1 fruit fly cellular context compared by ENCODE assay signal in the genomic region with DNA sequence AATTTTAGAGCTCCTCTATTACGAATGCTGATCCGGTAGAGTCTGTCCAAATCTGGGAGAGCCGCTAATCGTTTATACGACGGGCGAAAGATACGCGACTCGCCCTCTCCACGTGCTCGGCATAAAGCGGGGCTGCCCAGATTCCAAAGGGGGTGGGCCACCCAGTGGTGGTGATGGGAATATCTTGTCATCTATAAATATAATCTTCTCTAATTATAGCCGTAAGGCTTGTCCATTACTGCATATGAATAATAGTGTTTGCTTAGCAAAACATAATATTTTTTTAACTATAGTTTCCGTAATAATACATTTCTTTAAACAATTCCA.
A peak's percentile ranks its signal among the peaks of the same experiment; 100 is the strongest.
TF ChIP-seq lines count a peak whose summit lies in the region.

No protein-coding gene starts in this region.

TF ChIP-seq in whole organism, embryonic, 481 proteins besides CTCF, POLR2A, EP300 and RAD21 (continued from another document):
- no peak for TF ChIP-seq CG16779 (GFP tag; IDR thresholded peaks at IDR 0.05; lab: Robert Waterston, UW)
- no peak for TF ChIP-seq CG17568 (GFP tag; optimal IDR thresholded peaks at IDR 0.05; lab: Kevin White, UChicago)
- TF ChIP-seq CG3065 (GFP tag; optimal IDR thresholded peaks at IDR 0.05; lab: Kevin White, UChicago), result no peak
- TF ChIP-seq CG3995 (GFP tag; optimal IDR thresholded peaks at IDR 0.05; lab: Kevin White, UChicago), result no peak
- no peak for TF ChIP-seq Dfd (GFP tag; optimal IDR thresholded peaks at IDR 0.05; lab: Kevin White, UChicago)
- no peak for TF ChIP-seq ac (GFP tag; optimal IDR thresholded peaks at IDR 0.05; lab: Kevin White, UChicago)
- no peak for TF ChIP-seq CG10462 (GFP tag; optimal IDR thresholded peaks at IDR 0.05; lab: Kevin White, UChicago)
- no peak for TF ChIP-seq cg (GFP tag; optimal IDR thresholded peaks at IDR 0.05; lab: Kevin White, UChicago)
- TF ChIP-seq Ssrp (tag; optimal IDR thresholded peaks at IDR 0.05; lab: Kevin White, UChicago), result no peak
- no peak for TF ChIP-seq CG3163 (GFP tag; optimal IDR thresholded peaks at IDR 0.05; lab: Kevin White, UChicago)
- no peak for TF ChIP-seq gcm2 (GFP tag; optimal IDR thresholded peaks at IDR 0.05; lab: Kevin White, UChicago)
- no peak for TF ChIP-seq dm (GFP tag; optimal IDR thresholded peaks at IDR 0.05; lab: Kevin White, UChicago)
- TF ChIP-seq disco-r (GFP tag; optimal IDR thresholded peaks at IDR 0.05; lab: Kevin White, UChicago), result no peak
- TF ChIP-seq TFAM (GFP tag; optimal IDR thresholded peaks at IDR 0.05; lab: Kevin White, UChicago), result no peak
- no peak for TF ChIP-seq sug (tag; optimal IDR thresholded peaks at IDR 0.05; lab: Kevin White, UChicago)
- TF ChIP-seq lab (GFP tag; optimal IDR thresholded peaks at IDR 0.05; lab: Kevin White, UChicago), result no peak
- peak; percentile 4 for TF ChIP-seq B-H2 (GFP tag; optimal IDR thresholded peaks at IDR 0.05; lab: Kevin White, UChicago)
- no peak for TF ChIP-seq grn (GFP tag; optimal IDR thresholded peaks at IDR 0.05; lab: Kevin White, UChicago)
- TF ChIP-seq CG3407 (GFP tag; optimal IDR thresholded peaks at IDR 0.05; lab: Kevin White, UChicago), result no peak
- TF ChIP-seq CG31365 (tag; optimal IDR thresholded peaks at IDR 0.05; lab: Kevin White, UChicago), result no peak
- no peak for TF ChIP-seq sens-2 (GFP tag; IDR thresholded peaks at IDR 0.05; lab: Robert Waterston, UW)
- TF ChIP-seq crol (GFP tag; IDR thresholded peaks at IDR 0.05; lab: Robert Waterston, UW), result no peak
- no peak for TF ChIP-seq CG16863 (GFP tag; optimal IDR thresholded peaks at IDR 0.05; lab: Kevin White, UChicago)
- no peak for TF ChIP-seq Chrac-16 (GFP tag; optimal IDR thresholded peaks at IDR 0.05; lab: Kevin White, UChicago)
- no peak for TF ChIP-seq dpn (GFP tag; optimal IDR thresholded peaks at IDR 0.05; lab: Kevin White, UChicago)
- TF ChIP-seq Atf6 (GFP tag; IDR thresholded peaks at IDR 0.05; lab: Robert Waterston, UW), result 0 out of 2 replicates have a peak, but pooled peaks have one; percentile 17
- TF ChIP-seq CG9797 (GFP tag; optimal IDR thresholded peaks at IDR 0.05; lab: Kevin White, UChicago), result no peak
- TF ChIP-seq psq (GFP tag; optimal IDR thresholded peaks at IDR 0.05; lab: Kevin White, UChicago), result no peak
- TF ChIP-seq H2.0 (GFP tag; IDR thresholded peaks at IDR 0.05; lab: Robert Waterston, UW), result no peak
- TF ChIP-seq CG42726 (GFP tag; IDR thresholded peaks at IDR 0.05; lab: Robert Waterston, UW; ENCODE audit: partially characterized antibody), result 0 out of 2 replicates have a peak, but pooled peaks have one; percentile 36
- no peak for TF ChIP-seq CG34224 (GFP tag; IDR thresholded peaks at IDR 0.05; lab: Robert Waterston, UW; ENCODE audit: partially characterized antibody)
- TF ChIP-seq org-1 (GFP tag; optimal IDR thresholded peaks at IDR 0.05; lab: Kevin White, UChicago), result no peak
- TF ChIP-seq CG7839 (tag; optimal IDR thresholded peaks at IDR 0.05; lab: Kevin White, UChicago), result peak; percentile 9
- peak; percentile 29 for TF ChIP-seq Med (GFP tag; lab: Kevin White, UChicago)
- TF ChIP-seq HmgZ (tag; optimal IDR thresholded peaks at IDR 0.05; lab: Kevin White, UChicago), result no peak
- no peak for TF ChIP-seq CG17186 (GFP tag; optimal IDR thresholded peaks at IDR 0.05; lab: Kevin White, UChicago)
- no peak for TF ChIP-seq Dll (GFP tag; IDR thresholded peaks at IDR 0.05; lab: Robert Waterston, UW; ENCODE audit: partially characterized antibody)
- TF ChIP-seq chif (GFP tag; optimal IDR thresholded peaks at IDR 0.05; lab: Kevin White, UChicago), result no peak
- no peak for TF ChIP-seq CG8388 (GFP tag; optimal IDR thresholded peaks at IDR 0.05; lab: Kevin White, UChicago)
- TF ChIP-seq emc (GFP tag; optimal IDR thresholded peaks at IDR 0.05; lab: Kevin White, UChicago), result no peak
- TF ChIP-seq D (optimal IDR thresholded peaks at IDR 0.05; lab: Kevin White, UChicago), result no peak
- TF ChIP-seq D (GFP tag; optimal IDR thresholded peaks at IDR 0.05; lab: Kevin White, UChicago), result no peak
- no peak for TF ChIP-seq dan (GFP tag; IDR thresholded peaks at IDR 0.05; lab: Robert Waterston, UW)
- no peak for TF ChIP-seq gfzf (GFP tag; optimal IDR thresholded peaks at IDR 0.05; lab: Kevin White, UChicago)
- no peak for TF ChIP-seq CG14667 (GFP tag; IDR thresholded peaks at IDR 0.05; lab: Robert Waterston, UW)
- TF ChIP-seq CG4730 (GFP tag; IDR thresholded peaks at IDR 0.05; lab: Robert Waterston, UW), result no peak
- no peak for TF ChIP-seq CG14710 (tag; optimal IDR thresholded peaks at IDR 0.05; lab: Kevin White, UChicago)
- TF ChIP-seq CG12219 (GFP tag; optimal IDR thresholded peaks at IDR 0.05; lab: Kevin White, UChicago), result no peak
- TF ChIP-seq CG6765 (GFP tag; optimal IDR thresholded peaks at IDR 0.05; lab: Kevin White, UChicago), result no peak
- TF ChIP-seq fru (optimal IDR thresholded peaks at IDR 0.05; lab: Kevin White, UChicago), result no peak
- no peak for TF ChIP-seq CG1233 (GFP tag; optimal IDR thresholded peaks at IDR 0.05; lab: Kevin White, UChicago)
- no peak for TF ChIP-seq Asciz (GFP tag; optimal IDR thresholded peaks at IDR 0.05; lab: Kevin White, UChicago)
- TF ChIP-seq GATAe (GFP tag; conservative IDR thresholded peaks at IDR 0.05; lab: Robert Waterston, UW), result no peak
- no peak for TF ChIP-seq hbn (GFP tag; IDR thresholded peaks at IDR 0.05; lab: Robert Waterston, UW; ENCODE audit: partially characterized antibody)
- no peak for TF ChIP-seq Oaz (GFP tag; IDR thresholded peaks at IDR 0.05; lab: Robert Waterston, UW)
- TF ChIP-seq CG18599 (GFP tag; optimal IDR thresholded peaks at IDR 0.05; lab: Kevin White, UChicago), result peak; percentile 34
- TF ChIP-seq salm (tag; optimal IDR thresholded peaks at IDR 0.05; lab: Kevin White, UChicago), result no peak
- no peak for TF ChIP-seq tup (GFP tag; optimal IDR thresholded peaks at IDR 0.05; lab: Kevin White, UChicago)
- no peak for TF ChIP-seq mirr (GFP tag; optimal IDR thresholded peaks at IDR 0.05; lab: Kevin White, UChicago)
- no peak for TF ChIP-seq CG7745 (tag; optimal IDR thresholded peaks at IDR 0.05; lab: Kevin White, UChicago)
- TF ChIP-seq Fer1 (GFP tag; optimal IDR thresholded peaks at IDR 0.05; lab: Kevin White, UChicago), result peak; percentile 18
- no peak for TF ChIP-seq Ets97D (GFP tag; optimal IDR thresholded peaks at IDR 0.05; lab: Kevin White, UChicago)
- no peak for TF ChIP-seq CG11560 (tag; IDR thresholded peaks at IDR 0.05; lab: Robert Waterston, UW)
- peak; percentile 69 for TF ChIP-seq cwo (GFP tag; optimal IDR thresholded peaks at IDR 0.05; lab: Kevin White, UChicago)
- no peak for TF ChIP-seq bsh (GFP tag; optimal IDR thresholded peaks at IDR 0.05; lab: Kevin White, UChicago)
- no peak for TF ChIP-seq hth (optimal IDR thresholded peaks at IDR 0.05; lab: Kevin White, UChicago)
- 0 out of 2 replicates have a peak, but pooled peaks have one; percentile 23 for TF ChIP-seq CG9932 (GFP tag; IDR thresholded peaks at IDR 0.05; lab: Robert Waterston, UW)
- no peak for TF ChIP-seq CG17829 (tag; optimal IDR thresholded peaks at IDR 0.05; lab: Kevin White, UChicago)
- TF ChIP-seq CG18262 (tag; optimal IDR thresholded peaks at IDR 0.05; lab: Kevin White, UChicago), result no peak
- TF ChIP-seq bab2 (GFP tag; optimal IDR thresholded peaks at IDR 0.05; lab: Kevin White, UChicago), result no peak
- no peak for TF ChIP-seq kay (GFP tag; optimal IDR thresholded peaks at IDR 0.05; lab: Kevin White, UChicago)
- no peak for TF ChIP-seq pan (optimal IDR thresholded peaks at IDR 0.05; lab: Kevin White, UChicago)
- TF ChIP-seq pan (GFP tag; optimal IDR thresholded peaks at IDR 0.05 in 1 of 2, IDR thresholded peaks at IDR 0.05 in 1 of 2), result no peak
- peak; percentile 3 for TF ChIP-seq CG13296 (GFP tag; optimal IDR thresholded peaks at IDR 0.05; lab: Kevin White, UChicago)
- no peak for TF ChIP-seq usp (GFP tag; optimal IDR thresholded peaks at IDR 0.05; lab: Kevin White, UChicago)
- no peak for TF ChIP-seq HLHmδ (GFP tag; optimal IDR thresholded peaks at IDR 0.05; lab: Kevin White, UChicago)
- TF ChIP-seq croc (GFP tag; conservative IDR thresholded peaks at IDR 0.05; lab: Robert Waterston, UW), result no peak
- TF ChIP-seq grau (tag; optimal IDR thresholded peaks at IDR 0.05; lab: Kevin White, UChicago), result no peak
- no peak for TF ChIP-seq so (GFP tag; IDR thresholded peaks at IDR 0.05; lab: Robert Waterston, UW)
- TF ChIP-seq Scr (GFP tag; IDR thresholded peaks at IDR 0.05; lab: Robert Waterston, UW; ENCODE audit: partially characterized antibody), result no peak
- no peak for TF ChIP-seq nerfin-1 (tag; optimal IDR thresholded peaks at IDR 0.05; lab: Kevin White, UChicago)
- peak; percentile 29 for TF ChIP-seq CG2678 (tag; optimal IDR thresholded peaks at IDR 0.05; lab: Kevin White, UChicago)
- no peak for TF ChIP-seq CG14860 (GFP tag; IDR thresholded peaks at IDR 0.05; lab: Robert Waterston, UW; ENCODE audit: partially characterized antibody)
- no peak for TF ChIP-seq Doc3 (GFP tag; IDR thresholded peaks at IDR 0.05; lab: Robert Waterston, UW; ENCODE audit: partially characterized antibody)
- no peak for TF ChIP-seq corto (GFP tag; optimal IDR thresholded peaks at IDR 0.05; lab: Kevin White, UChicago)
- no peak for TF ChIP-seq crp (GFP tag; optimal IDR thresholded peaks at IDR 0.05; lab: Kevin White, UChicago)
- TF ChIP-seq jumu (GFP tag; optimal IDR thresholded peaks at IDR 0.05; lab: Kevin White, UChicago), result no peak
- no peak for TF ChIP-seq CG12104 (GFP tag; optimal IDR thresholded peaks at IDR 0.05; lab: Kevin White, UChicago)
- no peak for TF ChIP-seq CG11398 (GFP tag; optimal IDR thresholded peaks at IDR 0.05; lab: Kevin White, UChicago)
- TF ChIP-seq CG6791 (GFP tag; IDR thresholded peaks at IDR 0.05; lab: Robert Waterston, UW; ENCODE audit: partially characterized antibody), result no peak
- TF ChIP-seq HHEX (GFP tag; optimal IDR thresholded peaks at IDR 0.05; lab: Kevin White, UChicago), result no peak
- no peak for TF ChIP-seq CG7271 (tag; optimal IDR thresholded peaks at IDR 0.05; lab: Kevin White, UChicago)
- TF ChIP-seq pho (GFP tag; optimal IDR thresholded peaks at IDR 0.05; lab: Kevin White, UChicago), result no peak
- TF ChIP-seq Ada2b (GFP tag; IDR thresholded peaks at IDR 0.05; lab: Robert Waterston, UW), result no peak
- TF ChIP-seq ato (GFP tag; IDR thresholded peaks at IDR 0.05; lab: Robert Waterston, UW; ENCODE audit: partially characterized antibody), result no peak
- TF ChIP-seq CG10543 (GFP tag; optimal IDR thresholded peaks at IDR 0.05; lab: Kevin White, UChicago), result peak; percentile 30
- TF ChIP-seq gem (tag; optimal IDR thresholded peaks at IDR 0.05; lab: Kevin White, UChicago), result peak; percentile 6
- no peak for TF ChIP-seq h (optimal IDR thresholded peaks at IDR 0.05; lab: Kevin White, UChicago)
- TF ChIP-seq lmd (GFP tag; IDR thresholded peaks at IDR 0.05; lab: Robert Waterston, UW), result no peak
- no peak for TF ChIP-seq CG10321 (GFP tag; IDR thresholded peaks at IDR 0.05; lab: Robert Waterston, UW)
- no peak for TF ChIP-seq CG17802 (tag; optimal IDR thresholded peaks at IDR 0.05; lab: Kevin White, UChicago)
- peak; percentile 10 for TF ChIP-seq CG6854 (GFP tag; optimal IDR thresholded peaks at IDR 0.05; lab: Kevin White, UChicago)
- no peak for TF ChIP-seq phol (tag; optimal IDR thresholded peaks at IDR 0.05; lab: Kevin White, UChicago)
- no peak for TF ChIP-seq CG30431 (GFP tag; optimal IDR thresholded peaks at IDR 0.05; lab: Kevin White, UChicago)
- TF ChIP-seq CG3838 (GFP tag; optimal IDR thresholded peaks at IDR 0.05; lab: Kevin White, UChicago), result no peak
- no peak for TF ChIP-seq Atf3 (GFP tag; optimal IDR thresholded peaks at IDR 0.05; lab: Kevin White, UChicago)
- no peak for TF ChIP-seq CG3847 (GFP tag; IDR thresholded peaks at IDR 0.05; lab: Robert Waterston, UW)
- TF ChIP-seq CG32532 (GFP tag; IDR thresholded peaks at IDR 0.05; lab: Robert Waterston, UW), result peak; percentile 21; the same call in 1 of the 2 replicates
- TF ChIP-seq nerfin-2 (GFP tag; IDR thresholded peaks at IDR 0.05; lab: Robert Waterston, UW; ENCODE audit: partially characterized antibody), result no peak
- peak; percentile 77 for TF ChIP-seq exex (tag; optimal IDR thresholded peaks at IDR 0.05; lab: Kevin White, UChicago)
- 0 out of 3 replicates have a peak, but pooled peaks have one; percentile 7 for TF ChIP-seq row (GFP tag; IDR thresholded peaks at IDR 0.05; lab: Robert Waterston, UW)
- TF ChIP-seq stc (GFP tag; IDR thresholded peaks at IDR 0.05; lab: Robert Waterston, UW), result 0 out of 2 replicates have a peak, but pooled peaks have one; percentile 15
- no peak for TF ChIP-seq dmrt99B (tag; optimal IDR thresholded peaks at IDR 0.05; lab: Kevin White, UChicago)
- TF ChIP-seq CG1832 (GFP tag; optimal IDR thresholded peaks at IDR 0.05; lab: Kevin White, UChicago), result no peak
- no peak for TF ChIP-seq CG8290 (GFP tag; optimal IDR thresholded peaks at IDR 0.05; lab: Kevin White, UChicago)
- TF ChIP-seq CG8290 (tag; optimal IDR thresholded peaks at IDR 0.05; lab: Kevin White, UChicago), result no peak
- no peak for TF ChIP-seq nmo (GFP tag; optimal IDR thresholded peaks at IDR 0.05; lab: Kevin White, UChicago)
